Fruit fly (Drosophila melanogaster) whole organism, embryonic: ENCODE measurements around the gene Csk.

Experiments used
- ATbp ChIP-seq: fragments of 200-800 bp; sonication (Bioruptor generic); optimal IDR thresholded peaks from 2 replicates; lab custom pipeline; 2017; ENCODE audit warnings: missing biosample characterization, mild to moderate bottlenecking, missing genetic modification characterization, missing genetic modification reagents
- Atf3 ChIP-seq: fragments of 200-800 bp; sonication (Bioruptor generic); optimal IDR thresholded peaks from 3 replicates; lab custom pipeline; 2016; ENCODE audit warnings: missing biosample characterization, missing genetic modification characterization
- BEAF-32 ChIP-seq: fragments of 200-800 bp; sonication (Bioruptor generic); optimal IDR thresholded peaks from 3 replicates; lab custom pipeline; 2017; ENCODE audit warnings: missing biosample characterization, missing genetic modification characterization, mild to moderate bottlenecking, moderate library complexity, missing genetic modification reagents
- Blimp-1 ChIP-seq: fragments of 200-800 bp; sonication (Bioruptor generic); optimal IDR thresholded peaks from 3 replicates; lab custom pipeline; 2018; ENCODE audit warnings: missing biosample characterization, missing genetic modification characterization, mild to moderate bottlenecking, moderate library complexity, missing genetic modification reagents
- Bteb2 ChIP-seq: fragments of 200-800 bp; sonication (Bioruptor generic); optimal IDR thresholded peaks from 2 replicates; lab custom pipeline; 2016; ENCODE audit warnings: missing biosample characterization, missing genetic modification characterization
- CG10654 ChIP-seq: fragments of 200-800 bp; sonication (Bioruptor generic); optimal IDR thresholded peaks from 2 replicates; lab custom pipeline; 2016; ENCODE audit warnings: missing biosample characterization, missing genetic modification characterization
- CG12942 ChIP-seq: fragments of 200-800 bp; sonication (Bioruptor generic); optimal IDR thresholded peaks from 3 replicates; lab custom pipeline; 2016; ENCODE audit warnings: missing biosample characterization, missing genetic modification characterization
- CG13424 ChIP-seq: fragments of 200-800 bp; sonication (Bioruptor generic); optimal IDR thresholded peaks from 2 replicates; lab custom pipeline; 2019; ENCODE audit warnings: missing biosample characterization, mild to moderate bottlenecking, missing genetic modification characterization, moderate library complexity
- CG13775 ChIP-seq: fragments of 200-800 bp; sonication (Bioruptor generic); optimal IDR thresholded peaks from 3 replicates; lab custom pipeline; 2017; ENCODE audit warnings: missing biosample characterization, mild to moderate bottlenecking, missing genetic modification characterization
- CG14014 ChIP-seq: fragments of 200-800 bp; sonication (Bioruptor generic); IDR thresholded peaks from 2 replicates; pipeline ENCODE4 v1.3.6; 2022; ENCODE audit warnings: missing biosample characterization, missing genetic modification characterization
- CG16863 ChIP-seq: fragments of 200-800 bp; sonication (Bioruptor generic); optimal IDR thresholded peaks from 3 replicates; lab custom pipeline; 2016; ENCODE audit warnings: missing biosample characterization, missing genetic modification characterization
- CG17186 ChIP-seq: fragments of 200-800 bp; sonication (Bioruptor generic); optimal IDR thresholded peaks from 3 replicates; lab custom pipeline; 2017; ENCODE audit warnings: missing biosample characterization, missing genetic modification reagents, missing genetic modification characterization
- CG1792 ChIP-seq: fragments of 200-800 bp; sonication (Bioruptor generic); optimal IDR thresholded peaks from 2 replicates; lab custom pipeline; 2016; ENCODE audit warnings: missing biosample characterization, missing genetic modification characterization
- CG33213 ChIP-seq: fragments of 200-800 bp; sonication (Bioruptor generic); optimal IDR thresholded peaks from 3 replicates; lab custom pipeline; 2016; ENCODE audit warnings: missing biosample characterization, missing genetic modification characterization
- CG6654 ChIP-seq: fragments of 200-800 bp; sonication (Bioruptor generic); optimal IDR thresholded peaks from 2 replicates; lab custom pipeline; 2017; ENCODE audit warnings: missing biosample characterization, mild to moderate bottlenecking, missing genetic modification characterization
- CG6683 ChIP-seq: fragments of 200-800 bp; sonication (Bioruptor generic); optimal IDR thresholded peaks from 2 replicates; lab custom pipeline; 2017; ENCODE audit warnings: missing biosample characterization, mild to moderate bottlenecking, missing genetic modification characterization, missing genetic modification reagents
- CG7271 ChIP-seq: fragments of 200-800 bp; sonication (Bioruptor generic); optimal IDR thresholded peaks from 2 replicates; lab custom pipeline; 2018; ENCODE audit warnings: missing biosample characterization, mild to moderate bottlenecking, missing genetic modification characterization, moderate library complexity
- CG7928 ChIP-seq: fragments of 200-800 bp; sonication (Bioruptor generic); optimal IDR thresholded peaks from 2 replicates; lab custom pipeline; 2017; ENCODE audit warnings: missing biosample characterization, mild to moderate bottlenecking, missing genetic modification characterization
- CG8388 ChIP-seq: fragments of 200-800 bp; sonication (Bioruptor generic); optimal IDR thresholded peaks from 2 replicates; lab custom pipeline; 2019; ENCODE audit warnings: missing biosample characterization, mild to moderate bottlenecking, missing genetic modification characterization, moderate library complexity
- CG8765 ChIP-seq: fragments of 200-800 bp; sonication (Bioruptor generic); IDR thresholded peaks from 2 replicates; pipeline ENCODE4 v1.3.6; 2022; ENCODE audit warnings: missing biosample characterization, missing genetic modification characterization
- CG9817 ChIP-seq: fragments of 200-800 bp; sonication (Bioruptor generic); optimal IDR thresholded peaks from 2 replicates; lab custom pipeline; 2018; ENCODE audit warnings: missing biosample characterization, mild to moderate bottlenecking, missing genetic modification characterization, moderate library complexity
- Dad ChIP-seq: fragments of 200-800 bp; sonication (Bioruptor generic); optimal IDR thresholded peaks from 3 replicates; lab custom pipeline; 2016; ENCODE audit warnings: missing biosample characterization, missing genetic modification characterization
- H15 ChIP-seq: fragments of 200-800 bp; sonication (Bioruptor generic); IDR thresholded peaks from 3 replicates; pipeline ENCODE4 v1.3.6; 2022; ENCODE audit warnings: missing biosample characterization, missing genetic modification characterization
- HHEX ChIP-seq: fragments of 200-800 bp; sonication (Bioruptor generic); optimal IDR thresholded peaks from 3 replicates; lab custom pipeline; 2017; ENCODE audit warnings: missing biosample characterization, mild to moderate bottlenecking, missing genetic modification characterization, missing genetic modification reagents
- HLH54F ChIP-seq: fragments of 200-800 bp; sonication (Bioruptor generic); optimal IDR thresholded peaks from 3 replicates; lab custom pipeline; 2016; ENCODE audit warnings: missing biosample characterization, missing genetic modification characterization
- HmgD ChIP-seq: fragments of 200-800 bp; sonication (Bioruptor generic); optimal IDR thresholded peaks from 3 replicates; lab custom pipeline; 2016; ENCODE audit warnings: missing biosample characterization, missing genetic modification characterization
- Hr39 ChIP-seq: fragments of >200 bp; optimal IDR thresholded peaks from 2 replicates; lab custom pipeline; 2017
- MBD-R2 ChIP-seq: fragments of 200-800 bp; sonication (Bioruptor generic); IDR thresholded peaks from 2 replicates; pipeline ENCODE4 v1.3.6; 2022; ENCODE audit warnings: missing biosample characterization, missing genetic modification characterization
- NC2α ChIP-seq: fragments of 200-800 bp; sonication (Bioruptor generic); optimal IDR thresholded peaks from 2 replicates; lab custom pipeline; 2016; ENCODE audit warnings: missing biosample characterization, missing genetic modification characterization
- Oli ChIP-seq: fragments of 200-800 bp; sonication (Bioruptor generic); optimal IDR thresholded peaks from 2 replicates; lab custom pipeline; 2018; ENCODE audit warnings: missing biosample characterization, mild to moderate bottlenecking, missing genetic modification characterization, moderate library complexity
- Pdp1 ChIP-seq, 2 experiments: fragments of 200-800 bp; sonication (Bioruptor generic); optimal IDR thresholded peaks; 3 replicates each; lab custom pipeline; 2016; ENCODE audit warnings: missing biosample characterization in 2 of 2, missing genetic modification characterization in 2 of 2, mild to moderate bottlenecking in 1 of 2, moderate library complexity in 1 of 2
- Rx ChIP-seq: fragments of 200-800 bp; sonication (Bioruptor generic); IDR thresholded peaks from 2 replicates; pipeline ENCODE4 v1.3.6; 2022; ENCODE audit warnings: missing biosample characterization, missing genetic modification characterization
- Sin3A ChIP-seq: fragments of >200 bp; optimal IDR thresholded peaks from 2 replicates; lab custom pipeline; 2018
- Xrp1 ChIP-seq: fragments of 200-800 bp; sonication (Bioruptor generic); IDR thresholded peaks from 2 replicates; pipeline ENCODE4 v1.3.6; 2022; ENCODE audit warnings: missing biosample characterization, missing genetic modification characterization
- al ChIP-seq: fragments of 200-800 bp; sonication (Bioruptor generic); IDR thresholded peaks from 2 replicates; pipeline ENCODE4 v1.3.6; 2022; ENCODE audit warnings: missing biosample characterization, missing genetic modification characterization
- ase ChIP-seq: fragments of 200-800 bp; sonication (Bioruptor generic); IDR thresholded peaks from 3 replicates; pipeline ENCODE4 v1.3.6; 2022; ENCODE audit warnings: missing biosample characterization, missing genetic modification characterization
- az2 ChIP-seq: fragments of 200-800 bp; sonication (Bioruptor generic); optimal IDR thresholded peaks from 3 replicates; lab custom pipeline; 2016; ENCODE audit warnings: missing biosample characterization, missing genetic modification characterization
- dimm ChIP-seq: fragments of 200-800 bp; sonication (Bioruptor generic); IDR thresholded peaks from 2 replicates; pipeline ENCODE4 v1.3.6; 2022; ENCODE audit warnings: missing biosample characterization, missing genetic modification characterization
- dm ChIP-seq: fragments of 200-800 bp; sonication (Bioruptor generic); optimal IDR thresholded peaks from 3 replicates; lab custom pipeline; 2016; ENCODE audit warnings: missing biosample characterization, missing genetic modification characterization
- exex ChIP-seq: fragments of 200-800 bp; sonication (Bioruptor generic); optimal IDR thresholded peaks from 4 replicates; lab custom pipeline; 2018; ENCODE audit warnings: missing biosample characterization, mild to moderate bottlenecking, missing genetic modification characterization, moderate library complexity
- lilli ChIP-seq: fragments of 200-800 bp; sonication (Bioruptor generic); optimal IDR thresholded peaks from 3 replicates; lab custom pipeline; 2016; ENCODE audit warnings: missing biosample characterization, missing genetic modification characterization
- lola ChIP-seq, 3 experiments: fragments of >200 bp in 2 of 3; fragments of 200-800 bp in 1 of 3; sonication (Bioruptor generic) in 1 of 3; optimal IDR thresholded peaks; 2 replicates each; lab custom pipeline; 2017 to 2019; ENCODE audit warnings: missing biosample characterization in 3 of 3, missing genetic modification characterization in 3 of 3, mild to moderate bottlenecking in 1 of 3, moderate library complexity in 1 of 3
- nmo ChIP-seq: fragments of 200-800 bp; sonication (Bioruptor generic); optimal IDR thresholded peaks from 2 replicates; lab custom pipeline; 2018; ENCODE audit warnings: missing biosample characterization, mild to moderate bottlenecking, missing genetic modification characterization, moderate library complexity
- pzg ChIP-seq: fragments of 200-800 bp; sonication (Bioruptor generic); optimal IDR thresholded peaks from 3 replicates; lab custom pipeline; 2018; ENCODE audit warnings: missing biosample characterization, mild to moderate bottlenecking, missing genetic modification characterization, moderate library complexity
- row ChIP-seq: fragments of 200-800 bp; sonication (Bioruptor generic); IDR thresholded peaks from 3 replicates; pipeline ENCODE4 v1.3.6; 2022; ENCODE audit warnings: missing biosample characterization, missing genetic modification characterization
- salm ChIP-seq: fragments of 200-800 bp; sonication (Bioruptor generic); optimal IDR thresholded peaks from 2 replicates; lab custom pipeline; 2018; ENCODE audit warnings: missing biosample characterization, mild to moderate bottlenecking, missing genetic modification characterization
- seq ChIP-seq: fragments of 200-800 bp; sonication (Bioruptor generic); IDR thresholded peaks from 2 replicates; pipeline ENCODE4 v1.3.6; 2022; ENCODE audit warnings: missing biosample characterization, missing genetic modification characterization
- ssp ChIP-seq: fragments of 200-800 bp; sonication (Bioruptor generic); IDR thresholded peaks from 2 replicates; pipeline ENCODE4 v1.3.6; 2022; ENCODE audit warnings: missing biosample characterization, missing genetic modification characterization
- tgo ChIP-seq: fragments of 200-800 bp; sonication (Bioruptor generic); IDR thresholded peaks from 3 replicates; pipeline ENCODE4 v1.3.6; 2022; ENCODE audit warnings: missing biosample characterization, missing genetic modification characterization
- trem ChIP-seq: fragments of 200-800 bp; optimal IDR thresholded peaks from 3 replicates; lab custom pipeline; 2019; ENCODE audit warnings: missing biosample characterization, mild to moderate bottlenecking, missing genetic modification characterization, moderate library complexity

Gene Csk

DNA sequence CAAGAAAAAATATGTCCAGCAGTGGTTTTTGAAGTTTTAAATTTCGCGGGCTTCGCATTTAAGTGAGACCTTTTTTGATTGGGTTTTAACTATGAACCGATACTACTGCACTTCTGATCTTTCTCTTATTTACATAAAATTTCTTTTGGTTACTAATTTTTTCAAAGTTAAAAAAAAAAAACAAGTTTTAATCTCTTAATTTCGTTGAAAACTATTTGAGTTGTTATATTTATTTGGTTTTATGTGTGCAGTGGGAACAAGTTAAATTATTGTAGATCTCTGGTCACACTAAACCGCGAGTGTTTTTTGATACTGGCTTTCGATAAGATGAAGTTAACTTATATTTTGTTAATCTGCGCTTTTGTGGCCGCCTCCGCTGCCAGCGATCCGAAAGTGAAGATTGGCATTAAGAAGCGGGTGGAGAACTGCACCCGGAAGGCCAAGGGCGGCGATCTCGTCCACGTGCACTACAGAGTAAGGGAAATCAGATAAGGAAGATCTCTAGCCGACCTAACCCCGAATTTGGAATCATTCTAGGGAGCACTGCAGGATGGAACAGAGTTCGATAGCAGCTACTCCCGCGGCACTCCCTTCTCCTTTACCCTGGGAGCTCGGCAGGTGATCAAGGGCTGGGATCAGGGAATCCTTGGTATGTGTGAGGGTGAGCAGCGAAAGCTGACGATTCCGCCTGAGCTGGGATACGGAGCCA, 23.6 kb upstream of the Csk start, which contains the start of gene CG14715 (continued):
- TF ChIP-seq CG1792 (GFP tag; lab: Kevin White, UChicago) = no peak
- no peak for TF ChIP-seq ATbp
- TF ChIP-seq Oli (tag; lab: Kevin White, UChicago) = peak; percentile 12
- TF ChIP-seq Blimp-1 = peak; percentile 37
- peak; percentile 4 for TF ChIP-seq HLH54F
- peak; percentile 26 for TF ChIP-seq CG10654 (GFP tag; lab: Kevin White, UChicago)
- 0 out of 2 replicates have a peak, but pooled peaks have one; percentile 19 for TF ChIP-seq al (GFP tag; lab: Robert Waterston, UW)
- no peak for TF ChIP-seq seq
- peak; percentile 71 for TF ChIP-seq lilli (GFP tag; lab: Kevin White, UChicago)
- TF ChIP-seq NC2α = no peak
- TF ChIP-seq Hr39 = no peak
- TF ChIP-seq trem = peak; percentile 65
- peak; percentile 34 to 63 for TF ChIP-seq Pdp1 (GFP tag; optimal IDR thresholded peaks at IDR 0.05; lab: Kevin White, UChicago)
- TF ChIP-seq CG16863 (GFP tag; lab: Kevin White, UChicago) = peak; percentile 7
- peak; percentile 69 for TF ChIP-seq tgo
- peak; percentile 62 for TF ChIP-seq dm (GFP tag; lab: Kevin White, UChicago)
- TF ChIP-seq MBD-R2 (GFP tag; lab: Robert Waterston, UW) = peak; percentile 67
- TF ChIP-seq CG14014 = peak; percentile 13; the same call in 1 of the 2 replicates
- peak; percentile 34 for TF ChIP-seq CG8388
- TF ChIP-seq CG6683 (GFP tag; lab: Kevin White, UChicago) = no peak
- no peak for TF ChIP-seq CG8765 (GFP tag; lab: Robert Waterston, UW)
- TF ChIP-seq Atf3 = peak; percentile 38
- peak; percentile 88 for TF ChIP-seq ssp (GFP tag; lab: Robert Waterston, UW)
- TF ChIP-seq CG13424 (tag; lab: Kevin White, UChicago) = peak; percentile 51
- TF ChIP-seq HmgD (GFP tag; lab: Kevin White, UChicago) = peak; percentile 32
- no peak for TF ChIP-seq dimm (GFP tag; lab: Robert Waterston, UW)
- TF ChIP-seq CG9817 = peak; percentile 35
- TF ChIP-seq Dad (GFP tag; lab: Kevin White, UChicago) = peak; percentile 29
- peak in 1 of 3 experiments; percentile 51 for TF ChIP-seq lola (GFP tag; optimal IDR thresholded peaks at IDR 0.05; lab: Kevin White, UChicago)
- TF ChIP-seq row (GFP tag; lab: Robert Waterston, UW) = peak; percentile 82
- TF ChIP-seq Rx (GFP tag; lab: Robert Waterston, UW) = 0 out of 2 replicates have a peak, but pooled peaks have one; percentile 14
- no peak for TF ChIP-seq Bteb2 (GFP tag; lab: Kevin White, UChicago)
- no peak for TF ChIP-seq HHEX
- peak; percentile 56; the same call in 1 of the 2 replicates for TF ChIP-seq Xrp1
- TF ChIP-seq salm (tag; lab: Kevin White, UChicago) = no peak
- no peak for TF ChIP-seq CG7928 (GFP tag; lab: Kevin White, UChicago)
- no peak for TF ChIP-seq CG6654 (GFP tag; lab: Kevin White, UChicago)
- TF ChIP-seq pzg (GFP tag; lab: Kevin White, UChicago) = peak; percentile 56
- TF ChIP-seq exex = peak; percentile 10
- no peak for TF ChIP-seq H15 (GFP tag; lab: Robert Waterston, UW)
- TF ChIP-seq CG13775 (GFP tag; lab: Kevin White, UChicago) = peak; percentile 45
- TF ChIP-seq CG17186 (GFP tag; lab: Kevin White, UChicago) = no peak
- TF ChIP-seq az2 (GFP tag; lab: Kevin White, UChicago) = peak; percentile 50
- peak; percentile 64 for TF ChIP-seq CG33213 (GFP tag; lab: Kevin White, UChicago)
- peak; percentile 25 for TF ChIP-seq Sin3A (lab: Kevin White, UChicago)
- TF ChIP-seq CG7271 = no peak
- peak; percentile 25 for TF ChIP-seq CG12942 (GFP tag; lab: Kevin White, UChicago)
- no peak for TF ChIP-seq ase
- TF ChIP-seq nmo (GFP tag; lab: Kevin White, UChicago) = peak; percentile 74
- TF ChIP-seq BEAF-32 (GFP tag; lab: Kevin White, UChicago) = peak; percentile 69
